Worm (Caenorhabditis elegans): ENCODE results near the gene F09E5.12.

F09E5.12 gene

ce11 chrII:5336660-5337494 lies 33.7 kb downstream of the F09E5.12 start (continued):
- TF ChIP-seq nhr-77 (tag; optimal IDR thresholded peaks at IDR 0.05) (no peak), aly-2 (tag; optimal IDR thresholded peaks at IDR 0.05) (no peak), tbx-2 (tag; optimal IDR thresholded peaks at IDR 0.05) (peak; percentile 31), ztf-11 (tag; optimal IDR thresholded peaks at IDR 0.05) (no peak), elt-3 (tag; optimal IDR thresholded peaks at IDR 0.05) (peak in 1 of 3 experiments; percentile 31), lsy-12 (tag; optimal IDR thresholded peaks at IDR 0.05) (peak; percentile 35), ceh-82 (tag; optimal IDR thresholded peaks at IDR 0.05) (no peak), nhr-11 (tag; optimal IDR thresholded peaks at IDR 0.05) (peak; percentile 39), egl-27 (tag; optimal IDR thresholded peaks at IDR 0.05) (peak; percentile 12), fkh-10 (GFP tag; optimal IDR thresholded peaks at IDR 0.05) (no peak), egl-5 (tag; optimal IDR thresholded peaks at IDR 0.05) (peak; percentile 9), ZK546.5 (tag; optimal IDR thresholded peaks at IDR 0.05) (no peak), fkh-2 (tag; optimal IDR thresholded peaks at IDR 0.05) (no peak), nhr-67 (tag; optimal IDR thresholded peaks at IDR 0.05) (no peak), nhr-76 (tag; optimal IDR thresholded peaks at IDR 0.05) (peak; percentile 69), nhr-237 (tag; optimal IDR thresholded peaks at IDR 0.05) (no peak), ceh-28 (tag; optimal IDR thresholded peaks at IDR 0.05) (peak; percentile 61), pha-4 (tag; optimal IDR thresholded peaks at IDR 0.05) (peak; percentile 98), nhr-28 (tag; optimal IDR thresholded peaks at IDR 0.05) (no peak), nhr-23 (tag; optimal IDR thresholded peaks at IDR 0.05) (peak; percentile 48), skn-1 (tag; optimal IDR thresholded peaks at IDR 0.05) (no peak)

- TF ChIP-seq aly-2 (tag; optimal IDR thresholded peaks at IDR 0.05) = no peak
- TF ChIP-seq elt-1 (tag; optimal IDR thresholded peaks at IDR 0.05) = no peak
- no peak for TF ChIP-seq nhr-28 (tag; optimal IDR thresholded peaks at IDR 0.05)
- no peak for TF ChIP-seq skn-1 (tag; optimal IDR thresholded peaks at IDR 0.05)
- TF ChIP-seq eor-1 (tag; optimal IDR thresholded peaks at IDR 0.05) = no peak
- TF ChIP-seq nfya-1 (tag; optimal IDR thresholded peaks at IDR 0.05; ENCODE audit: insufficient read depth) = peak; percentile 85
- TF ChIP-seq lin-15B (tag; optimal IDR thresholded peaks at IDR 0.05) = peak; percentile 6
- TF ChIP-seq lin-39 (tag; optimal IDR thresholded peaks at IDR 0.05) = peak; percentile 68
- TF ChIP-seq ceh-16 (tag; optimal IDR thresholded peaks at IDR 0.05) = no peak
- TF ChIP-seq zag-1 (tag; optimal IDR thresholded peaks at IDR 0.05) = peak; percentile 50
- TF ChIP-seq ama-1 (optimal IDR thresholded peaks at IDR 0.05) = peak; percentile 66
- peak; percentile 6 for TF ChIP-seq sea-2 (GFP tag; optimal IDR thresholded peaks at IDR 0.05)
- TF ChIP-seq egl-5 (tag; optimal IDR thresholded peaks at IDR 0.05) = peak; percentile 54
- TF ChIP-seq R02D3.7 (tag; optimal IDR thresholded peaks at IDR 0.05) = no peak
- no peak for TF ChIP-seq mdl-1 (tag; optimal IDR thresholded peaks at IDR 0.05)
- TF ChIP-seq tbx-2 (tag; optimal IDR thresholded peaks at IDR 0.05) = peak; percentile 46
- no peak for TF ChIP-seq ceh-82 (tag; optimal IDR thresholded peaks at IDR 0.05)
- peak; percentile 68 for TF ChIP-seq fkh-10 (GFP tag; optimal IDR thresholded peaks at IDR 0.05)
These were observed 34.5 kb downstream of the F09E5.12 start for ce11 chrII:5336035-5336376.

ce11 chrII:5335370-5336034 lies 35.0 kb downstream of the F09E5.12 start:
- TF ChIP-seq jun-1 (tag; optimal IDR thresholded peaks at IDR 0.05) = peak; percentile 11
- no peak for TF ChIP-seq tbx-2 (tag; optimal IDR thresholded peaks at IDR 0.05)
- TF ChIP-seq lin-39 (tag; optimal IDR thresholded peaks at IDR 0.05) = peak; percentile 51
- no peak for TF ChIP-seq fkh-2 (tag; optimal IDR thresholded peaks at IDR 0.05)
- peak; percentile 11 for TF ChIP-seq elt-2 (tag; optimal IDR thresholded peaks at IDR 0.05)
- no peak for TF ChIP-seq ceh-28 (tag; optimal IDR thresholded peaks at IDR 0.05)
- TF ChIP-seq nhr-11 (tag; optimal IDR thresholded peaks at IDR 0.05) = peak; percentile 28
- TF ChIP-seq pqm-1 (tag; optimal IDR thresholded peaks at IDR 0.05) = no peak
- no peak for TF ChIP-seq ama-1 (optimal IDR thresholded peaks at IDR 0.05)
- TF ChIP-seq hmg-11 (tag; optimal IDR thresholded peaks at IDR 0.05) = peak; percentile 48
